Fruit fly (Drosophila melanogaster): ENCODE data around the gene CG14418.

DNA sequence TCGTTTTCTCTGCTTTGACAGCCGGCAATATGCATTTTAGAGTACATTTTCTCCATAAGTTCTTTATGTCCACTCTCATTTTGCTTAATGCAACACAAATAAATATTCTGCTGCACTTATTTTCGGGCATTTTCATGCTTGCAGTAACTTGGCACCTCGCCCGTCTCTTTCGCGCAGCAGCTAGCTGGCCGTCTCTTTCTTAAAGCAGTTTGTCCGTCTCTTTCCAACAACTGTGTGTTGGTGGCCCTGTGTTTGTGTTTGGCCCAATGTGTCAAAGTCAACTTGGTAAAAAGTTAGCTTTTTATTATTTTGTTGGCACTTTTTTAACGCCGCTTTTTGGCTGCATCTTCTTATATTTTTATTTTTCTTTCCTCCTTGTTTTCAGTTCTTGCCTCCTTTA, 6.4 kb downstream of the CG14418 start:
- TF ChIP-seq CG15479 (GFP tag; optimal IDR thresholded peaks at IDR 0.05) (no peak), kni (GFP tag; optimal IDR thresholded peaks at IDR 0.05) (no peak), Abd-B (GFP tag; optimal IDR thresholded peaks at IDR 0.05) (no peak), Oli (tag; optimal IDR thresholded peaks at IDR 0.05) (no peak), tup (GFP tag; optimal IDR thresholded peaks at IDR 0.05) (no peak), Sry-β (GFP tag; optimal IDR thresholded peaks at IDR 0.05) (no peak), CG12104 (GFP tag; optimal IDR thresholded peaks at IDR 0.05) (no peak), Ptx1 (GFP tag; IDR thresholded peaks at IDR 0.05) (no peak), ham (GFP tag; IDR thresholded peaks at IDR 0.05) (no peak), tgo (GFP tag; IDR thresholded peaks at IDR 0.05) (no peak), lola (GFP tag; optimal IDR thresholded peaks at IDR 0.05) (no peak), CkIIα-i1 (GFP tag; IDR thresholded peaks at IDR 0.05) (no peak)
